Worm (Caenorhabditis elegans): Measurements from ENCODE around the gene lipl-4.

The lipl-4 gene

ce11 chrV:6561592-6561991 is 11.6 kb downstream of the lipl-4 start, which contains the start of gene spp-19:
TSS of gene spp-19 (minus strand) at chrV:6561692.
- TF ChIP-seq snpc-3.4 (tag; optimal IDR thresholded peaks at IDR 0.05), result no peak
- no peak for TF ChIP-seq nhr-179 (tag; optimal IDR thresholded peaks at IDR 0.05)
- no peak for TF ChIP-seq let-526 (GFP tag; IDR thresholded peaks at IDR 0.05)
- no peak for TF ChIP-seq F10E7.11 (tag; optimal IDR thresholded peaks at IDR 0.05)
- TF ChIP-seq snpc-4 (GFP tag; optimal IDR thresholded peaks at IDR 0.05), result no peak
- no peak for TF ChIP-seq snpc-4 (tag; optimal IDR thresholded peaks at IDR 0.05)
- no peak for TF ChIP-seq ztf-28 (GFP tag; IDR thresholded peaks at IDR 0.05)
- no peak for TF ChIP-seq lin-40 (tag; optimal IDR thresholded peaks at IDR 0.05)
- no peak for TF ChIP-seq chd-7 (tag; optimal IDR thresholded peaks at IDR 0.05)
- no peak for TF ChIP-seq madf-8 (GFP tag; conservative IDR thresholded peaks at IDR 0.05)
- no peak for TF ChIP-seq tlf-1 (GFP tag; optimal IDR thresholded peaks at IDR 0.05)
- TF ChIP-seq attf-3 (GFP tag; conservative IDR thresholded peaks at IDR 0.05), result no peak
- TF ChIP-seq nfyb-1 (GFP tag; IDR thresholded peaks at IDR 0.05), result no peak
- no peak for TF ChIP-seq sea-2 (GFP tag; IDR thresholded peaks at IDR 0.05)
- no peak for TF ChIP-seq zfh-2 (GFP tag; conservative IDR thresholded peaks at IDR 0.05)
- TF ChIP-seq fkh-3 (tag; optimal IDR thresholded peaks at IDR 0.05), result no peak

- TF ChIP-seq nhr-80 (tag; optimal IDR thresholded peaks at IDR 0.05) (peak; percentile 44), nfya-1 (tag; optimal IDR thresholded peaks at IDR 0.05; ENCODE audit: borderline replicate concordance, insufficient read depth) (no peak)
Observed at ce11 chrV:6565851-6566386, 15.9 kb downstream of the lipl-4 start, which contains the start of gene K04A8.1. TSS of gene K04A8.1 (plus strand) at chrV:6566336.

- TF ChIP-seq F39B2.1 (GFP tag; IDR thresholded peaks at IDR 0.05) (no peak), fkh-3 (tag; optimal IDR thresholded peaks at IDR 0.05) (no peak), nhr-80 (tag; optimal IDR thresholded peaks at IDR 0.05) (peak; percentile 84), nfya-2 (GFP tag; IDR thresholded peaks at IDR 0.05) (no peak), Y53F4B.3 (GFP tag; IDR thresholded peaks at IDR 0.05) (no peak), repo-1 (tag; optimal IDR thresholded peaks at IDR 0.05) (no peak), hrde-1 (tag; optimal IDR thresholded peaks at IDR 0.05; ENCODE audit: borderline replicate concordance) (no peak), unc-62 (GFP tag; optimal IDR thresholded peaks at IDR 0.05) (no peak), nhr-120 (GFP tag; IDR thresholded peaks at IDR 0.05) (no peak)
Observed at ce11 chrV:6575406-6576130, 25.6 kb downstream of the lipl-4 start, which contains the start of gene fut-2. TSS of gene fut-2 (minus strand) at chrV:6575890.

DNA sequence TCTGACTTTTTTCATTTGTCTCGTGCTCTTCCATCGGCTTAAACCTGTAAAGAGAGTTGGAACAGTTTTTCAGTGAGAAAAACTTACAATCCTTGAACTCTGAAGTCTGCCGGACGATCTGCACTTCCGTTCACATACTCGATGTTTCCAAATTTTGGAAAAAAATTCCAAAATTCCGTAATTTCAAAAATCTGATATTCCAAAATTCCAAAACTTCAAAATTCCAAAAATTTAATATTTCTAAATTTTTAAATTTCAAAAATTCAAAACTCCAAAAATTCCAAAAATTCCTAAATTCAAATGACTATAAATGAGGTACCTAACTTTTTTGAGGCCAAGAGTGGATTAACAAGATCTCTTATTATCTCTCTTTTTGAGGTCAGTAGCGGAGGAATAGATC is 26.6 kb downstream of the lipl-4 start, which contains the start of gene EGAP9.4:
Gene EGAP9.4 (plus strand): TSS at position 301 of the 400 bp plus-strand sequence.
- TF ChIP-seq rec-8 (tag; optimal IDR thresholded peaks at IDR 0.05) (no peak), ama-1 (optimal IDR thresholded peaks at IDR 0.05) (no peak), ama-1 (GFP tag; optimal IDR thresholded peaks at IDR 0.05) (no peak), egl-44 (GFP tag; IDR thresholded peaks at IDR 0.05) (no peak), tlf-1 (GFP tag; optimal IDR thresholded peaks at IDR 0.05) (no peak), egrh-3 (GFP tag; IDR thresholded peaks at IDR 0.05) (no peak), lsl-1 (GFP tag; optimal IDR thresholded peaks at IDR 0.05) (no peak), mxl-1 (tag; optimal IDR thresholded peaks at IDR 0.05) (no peak), ceh-91 (GFP tag; IDR thresholded peaks at IDR 0.05) (no peak), mel-28 (tag; optimal IDR thresholded peaks at IDR 0.05; ENCODE audit: borderline replicate concordance) (no peak), fkh-3 (tag; optimal IDR thresholded peaks at IDR 0.05) (no peak), F57A8.1 (GFP tag; optimal IDR thresholded peaks at IDR 0.05) (no peak), atf-7 (tag; optimal IDR thresholded peaks at IDR 0.05) (no peak)

Data from whole organism, young adult.